Fruit fly (Drosophila melanogaster) whole organism, prepupa: ENCODE results near the gene Lsp1alpha.

Source experiments
- CG16779 ChIP-seq: fragments of 200-800 bp; sonication (Bioruptor generic); optimal IDR thresholded peaks from 3 replicates; lab custom pipeline; 2017; ENCODE audit warnings: missing biosample characterization, mild to moderate bottlenecking, missing genetic modification characterization
- CG32006 ChIP-seq: fragments of 200-800 bp; sonication (Bioruptor generic); optimal IDR thresholded peaks from 3 replicates; lab custom pipeline; 2017; ENCODE audit warnings: missing biosample characterization, mild to moderate bottlenecking, missing genetic modification characterization
- CG34406 ChIP-seq: fragments of 200-800 bp; sonication (Bioruptor generic); optimal IDR thresholded peaks from 3 replicates; lab custom pipeline; 2016; ENCODE audit warnings: missing biosample characterization, missing genetic modification characterization
- CG3919 ChIP-seq: fragments of 200-800 bp; sonication (Bioruptor generic); optimal IDR thresholded peaks from 3 replicates; lab custom pipeline; 2016; ENCODE audit warnings: missing biosample characterization, missing genetic modification characterization
- CG6276 ChIP-seq: fragments of 200-800 bp; sonication (Bioruptor generic); optimal IDR thresholded peaks from 2 replicates; lab custom pipeline; 2017; ENCODE audit warnings: missing biosample characterization, mild to moderate bottlenecking, missing genetic modification characterization
- CG6792 ChIP-seq: fragments of 200-800 bp; sonication (Bioruptor generic); optimal IDR thresholded peaks from 3 replicates; lab custom pipeline; 2016; ENCODE audit warnings: missing biosample characterization, missing genetic modification characterization
- CG6808 ChIP-seq: fragments of 200-800 bp; sonication (Bioruptor generic); optimal IDR thresholded peaks from 3 replicates; lab custom pipeline; 2017; ENCODE audit warnings: missing biosample characterization, missing genetic modification characterization, mild to moderate bottlenecking, moderate library complexity, missing genetic modification reagents
- Eip93F ChIP-seq: fragments of 200-800 bp; sonication (Bioruptor generic); optimal IDR thresholded peaks from 2 replicates; lab custom pipeline; 2016; ENCODE audit warnings: missing biosample characterization, mild to moderate bottlenecking, missing genetic modification characterization
- Ets21C ChIP-seq: fragments of 200-800 bp; sonication (Bioruptor generic); optimal IDR thresholded peaks from 3 replicates; lab custom pipeline; 2016; ENCODE audit warnings: missing biosample characterization, missing genetic modification characterization
- Ets96B ChIP-seq: fragments of 200-800 bp; optimal IDR thresholded peaks from 2 replicates; lab custom pipeline; 2019; ENCODE audit warnings: missing biosample characterization, mild to moderate bottlenecking, missing genetic modification characterization, moderate library complexity
- Hr39 ChIP-seq: fragments of 200-800 bp; sonication (Bioruptor generic); optimal IDR thresholded peaks from 2 replicates; lab custom pipeline; 2016; ENCODE audit warnings: missing biosample characterization, missing genetic modification characterization
- Met ChIP-seq: fragments of 200-800 bp; sonication (Bioruptor generic); optimal IDR thresholded peaks from 3 replicates; lab custom pipeline; 2016; ENCODE audit warnings: missing biosample characterization, missing genetic modification characterization
- net ChIP-seq: fragments of 200-800 bp; sonication (Bioruptor generic); optimal IDR thresholded peaks from 3 replicates; lab custom pipeline; 2016; ENCODE audit warnings: missing biosample characterization, missing genetic modification characterization
- topi ChIP-seq: fragments of 200-800 bp; sonication (Bioruptor generic); optimal IDR thresholded peaks from 3 replicates; lab custom pipeline; 2016; ENCODE audit warnings: missing biosample characterization, missing genetic modification characterization

dm6 chrX:12447874-12448273, 42.2 kb upstream of the Lsp1alpha start:
- TF ChIP-seq topi (GFP tag; lab: Kevin White, UChicago), result no peak
- TF ChIP-seq CG16779 (tag; lab: Kevin White, UChicago), result no peak
- no peak for TF ChIP-seq CG34406 (GFP tag; lab: Kevin White, UChicago)
- no peak for TF ChIP-seq Ets21C (GFP tag; lab: Kevin White, UChicago)
- peak; percentile 12 for TF ChIP-seq CG3919
- no peak for TF ChIP-seq Met
- TF ChIP-seq CG32006, result peak; percentile 60
- TF ChIP-seq net, result no peak
- no peak for TF ChIP-seq Hr39 (GFP tag; lab: Kevin White, UChicago)
- no peak for TF ChIP-seq CG6792 (GFP tag; lab: Kevin White, UChicago)
- no peak for TF ChIP-seq Eip93F (GFP tag; lab: Kevin White, UChicago)
- peak; percentile 11 for TF ChIP-seq CG6276 (GFP tag; lab: Kevin White, UChicago)
- no peak for TF ChIP-seq CG6808
- no peak for TF ChIP-seq Ets96B
